Fruit fly (Drosophila melanogaster) whole organism, prepupa: ENCODE measurements around the gene Rpn11.

ENCODE experiments used
- Blimp-1 ChIP-seq: fragments of 200-800 bp; sonication (Bioruptor generic); optimal IDR thresholded peaks from 3 replicates; lab custom pipeline; 2017; ENCODE audit warnings: missing biosample characterization, missing genetic modification characterization, mild to moderate bottlenecking, moderate library complexity, missing genetic modification reagents
- CG10631 ChIP-seq: fragments of 200-800 bp; sonication (Bioruptor generic); optimal IDR thresholded peaks from 2 replicates; lab custom pipeline; 2016; ENCODE audit warnings: missing biosample characterization, missing genetic modification characterization
- CG10669 ChIP-seq: fragments of 200-800 bp; sonication (Bioruptor generic); optimal IDR thresholded peaks from 3 replicates; lab custom pipeline; 2018; ENCODE audit warnings: missing biosample characterization, mild to moderate bottlenecking, missing genetic modification characterization, moderate library complexity
- CG11294 ChIP-seq: fragments of 200-800 bp; sonication (Bioruptor generic); IDR thresholded peaks from 2 replicates; pipeline ENCODE4 v1.3.6; 2022; ENCODE audit warnings: missing biosample characterization, missing genetic modification characterization
- CG11762 ChIP-seq: fragments of 200-800 bp; sonication (Bioruptor generic); optimal IDR thresholded peaks from 3 replicates; lab custom pipeline; 2016; ENCODE audit warnings: missing biosample characterization, missing genetic modification characterization; ENCODE audit not compliant: insufficient read depth
- CG11902 ChIP-seq: fragments of 200-800 bp; sonication (Bioruptor generic); optimal IDR thresholded peaks from 3 replicates; lab custom pipeline; 2016; ENCODE audit warnings: missing biosample characterization, missing genetic modification characterization
- CG15336 ChIP-seq: fragments of 200-800 bp; sonication (Bioruptor generic); IDR thresholded peaks from 2 replicates; pipeline ENCODE4 v1.3.6; 2022; ENCODE audit warnings: missing biosample characterization, missing genetic modification characterization
- CG3032 ChIP-seq: fragments of 200-800 bp; optimal IDR thresholded peaks from 2 replicates; lab custom pipeline; 2019; ENCODE audit warnings: missing biosample characterization, mild to moderate bottlenecking, missing genetic modification characterization, moderate library complexity
- CG31627 ChIP-seq: fragments of 200-800 bp; sonication (Bioruptor generic); optimal IDR thresholded peaks from 3 replicates; lab custom pipeline; 2016; ENCODE audit warnings: missing biosample characterization, missing genetic modification characterization
- CG32006 ChIP-seq: fragments of 200-800 bp; sonication (Bioruptor generic); optimal IDR thresholded peaks from 3 replicates; lab custom pipeline; 2017; ENCODE audit warnings: missing biosample characterization, mild to moderate bottlenecking, missing genetic modification characterization
- CG34406 ChIP-seq: fragments of 200-800 bp; sonication (Bioruptor generic); optimal IDR thresholded peaks from 3 replicates; lab custom pipeline; 2016; ENCODE audit warnings: missing biosample characterization, missing genetic modification characterization
- CG3919 ChIP-seq: fragments of 200-800 bp; sonication (Bioruptor generic); optimal IDR thresholded peaks from 3 replicates; lab custom pipeline; 2016; ENCODE audit warnings: missing biosample characterization, missing genetic modification characterization
- CG6163 ChIP-seq: fragments of 200-800 bp; sonication (Bioruptor generic); IDR thresholded peaks from 3 replicates; pipeline ENCODE4 v1.3.6; 2022; ENCODE audit warnings: missing biosample characterization, missing genetic modification characterization
- CG6276 ChIP-seq: fragments of 200-800 bp; sonication (Bioruptor generic); optimal IDR thresholded peaks from 2 replicates; lab custom pipeline; 2017; ENCODE audit warnings: missing biosample characterization, mild to moderate bottlenecking, missing genetic modification characterization
- CG6792 ChIP-seq: fragments of 200-800 bp; sonication (Bioruptor generic); optimal IDR thresholded peaks from 3 replicates; lab custom pipeline; 2016; ENCODE audit warnings: missing biosample characterization, missing genetic modification characterization
- CG7368 ChIP-seq: fragments of 200-800 bp; sonication (Bioruptor generic); optimal IDR thresholded peaks from 3 replicates; lab custom pipeline; 2016; ENCODE audit warnings: missing biosample characterization, missing genetic modification characterization
- CG8319 ChIP-seq: fragments of 200-800 bp; sonication (Bioruptor generic); optimal IDR thresholded peaks from 3 replicates; lab custom pipeline; 2016; ENCODE audit warnings: missing biosample characterization, missing genetic modification characterization
- CG8632 ChIP-seq: fragments of 200-800 bp; sonication (Bioruptor generic); optimal IDR thresholded peaks from 3 replicates; lab custom pipeline; 2016; ENCODE audit warnings: missing biosample characterization, missing genetic modification characterization
- Eip75B ChIP-seq: fragments of 200-800 bp; sonication (Bioruptor generic); optimal IDR thresholded peaks from 3 replicates; lab custom pipeline; 2016; ENCODE audit warnings: missing biosample characterization, missing genetic modification characterization
- Eip78C ChIP-seq: fragments of 200-800 bp; sonication (Bioruptor generic); peaks from one replicate; lab custom pipeline; 2016; ENCODE audit warnings: missing biosample characterization, missing genetic modification characterization
- Ets21C ChIP-seq: fragments of 200-800 bp; sonication (Bioruptor generic); optimal IDR thresholded peaks from 3 replicates; lab custom pipeline; 2016; ENCODE audit warnings: missing biosample characterization, missing genetic modification characterization
- Gug ChIP-seq: fragments of 200-800 bp; sonication (Bioruptor generic); IDR thresholded peaks from 2 replicates; pipeline ENCODE4 v1.3.6; 2022; ENCODE audit warnings: missing biosample characterization, missing genetic modification characterization
- Hr38 ChIP-seq: sonication (Bioruptor generic); optimal IDR thresholded peaks from 2 replicates; lab custom pipeline; 2016; ENCODE audit warnings: missing biosample characterization, missing genetic modification characterization
- Hr39 ChIP-seq: fragments of 200-800 bp; sonication (Bioruptor generic); optimal IDR thresholded peaks from 2 replicates; lab custom pipeline; 2016; ENCODE audit warnings: missing biosample characterization, missing genetic modification characterization
- Hr4 ChIP-seq: fragments of 200-800 bp; sonication (Bioruptor generic); optimal IDR thresholded peaks from 3 replicates; lab custom pipeline; 2016; ENCODE audit warnings: missing biosample characterization, missing genetic modification characterization
- Met ChIP-seq: fragments of 200-800 bp; sonication (Bioruptor generic); optimal IDR thresholded peaks from 3 replicates; lab custom pipeline; 2016; ENCODE audit warnings: missing biosample characterization, missing genetic modification characterization
- OdsH ChIP-seq: fragments of 200-800 bp; sonication (Bioruptor generic); optimal IDR thresholded peaks from 3 replicates; lab custom pipeline; 2016; ENCODE audit warnings: missing biosample characterization, missing genetic modification characterization
- Smox ChIP-seq: fragments of 200-800 bp; sonication (Bioruptor generic); optimal IDR thresholded peaks from 3 replicates; lab custom pipeline; 2016; ENCODE audit warnings: missing biosample characterization, missing genetic modification characterization
- Sox14 ChIP-seq: fragments of 200-800 bp; sonication (Bioruptor generic); optimal IDR thresholded peaks from 3 replicates; lab custom pipeline; 2016; ENCODE audit warnings: missing biosample characterization, missing genetic modification characterization
- achi ChIP-seq: fragments of 200-800 bp; sonication (Bioruptor generic); optimal IDR thresholded peaks from 3 replicates; lab custom pipeline; 2016; ENCODE audit warnings: missing biosample characterization, missing genetic modification characterization
- acj6 ChIP-seq: fragments of 200-800 bp; sonication (Bioruptor generic); optimal IDR thresholded peaks from 3 replicates; lab custom pipeline; 2016; ENCODE audit warnings: missing biosample characterization, missing genetic modification characterization
- cyc ChIP-seq: fragments of 200-800 bp; sonication (Bioruptor generic); optimal IDR thresholded peaks from 3 replicates; lab custom pipeline; 2016; ENCODE audit warnings: missing biosample characterization, missing genetic modification characterization
- dsx ChIP-seq: fragments of 200-800 bp; optimal IDR thresholded peaks from 3 replicates; lab custom pipeline; 2019; ENCODE audit warnings: missing biosample characterization, mild to moderate bottlenecking, missing genetic modification characterization, moderate library complexity; ENCODE audit not compliant: poor library complexity, severe bottlenecking
- eg ChIP-seq: fragments of 200-800 bp; sonication (Bioruptor generic); IDR thresholded peaks from 3 replicates; pipeline ENCODE4 v1.3.6; 2022; ENCODE audit warnings: missing biosample characterization, missing genetic modification characterization
- esn ChIP-seq: fragments of 200-800 bp; sonication (Bioruptor generic); optimal IDR thresholded peaks from 2 replicates; lab custom pipeline; 2016; ENCODE audit warnings: missing biosample characterization, mild to moderate bottlenecking, missing genetic modification characterization, moderate library complexity
- fd85E ChIP-seq: fragments of 200-800 bp; sonication (Bioruptor generic); optimal IDR thresholded peaks from 3 replicates; lab custom pipeline; 2016; ENCODE audit warnings: missing biosample characterization, missing genetic modification characterization
- fkh ChIP-seq: fragments of 200-800 bp; sonication (Bioruptor generic); optimal IDR thresholded peaks from 3 replicates; lab custom pipeline; 2017; ENCODE audit warnings: missing biosample characterization, mild to moderate bottlenecking, missing genetic modification characterization, moderate library complexity
- lz ChIP-seq: fragments of 200-800 bp; sonication (Bioruptor generic); optimal IDR thresholded peaks from 3 replicates; lab custom pipeline; 2016; ENCODE audit warnings: missing biosample characterization, missing genetic modification characterization
- pdm3 ChIP-seq: fragments of 200-800 bp; sonication (Bioruptor generic); optimal IDR thresholded peaks from 3 replicates; lab custom pipeline; 2016; ENCODE audit warnings: missing biosample characterization, missing genetic modification characterization
- spab ChIP-seq: fragments of 200-800 bp; sonication (Bioruptor generic); optimal IDR thresholded peaks from 2 replicates; lab custom pipeline; 2017; ENCODE audit warnings: missing biosample characterization, mild to moderate bottlenecking, missing genetic modification characterization, missing genetic modification reagents
- svp ChIP-seq: fragments of 200-800 bp; sonication (Bioruptor generic); peaks from one replicate; lab custom pipeline; 2016; ENCODE audit warnings: missing biosample characterization, missing genetic modification characterization
- topi ChIP-seq: fragments of 200-800 bp; sonication (Bioruptor generic); optimal IDR thresholded peaks from 3 replicates; lab custom pipeline; 2016; ENCODE audit warnings: missing biosample characterization, missing genetic modification characterization
- vri ChIP-seq: fragments of 200-800 bp; sonication (Bioruptor generic); optimal IDR thresholded peaks from 3 replicates; lab custom pipeline; 2016; ENCODE audit warnings: missing biosample characterization, mild to moderate bottlenecking, missing genetic modification characterization

The Rpn11 gene

DNA sequence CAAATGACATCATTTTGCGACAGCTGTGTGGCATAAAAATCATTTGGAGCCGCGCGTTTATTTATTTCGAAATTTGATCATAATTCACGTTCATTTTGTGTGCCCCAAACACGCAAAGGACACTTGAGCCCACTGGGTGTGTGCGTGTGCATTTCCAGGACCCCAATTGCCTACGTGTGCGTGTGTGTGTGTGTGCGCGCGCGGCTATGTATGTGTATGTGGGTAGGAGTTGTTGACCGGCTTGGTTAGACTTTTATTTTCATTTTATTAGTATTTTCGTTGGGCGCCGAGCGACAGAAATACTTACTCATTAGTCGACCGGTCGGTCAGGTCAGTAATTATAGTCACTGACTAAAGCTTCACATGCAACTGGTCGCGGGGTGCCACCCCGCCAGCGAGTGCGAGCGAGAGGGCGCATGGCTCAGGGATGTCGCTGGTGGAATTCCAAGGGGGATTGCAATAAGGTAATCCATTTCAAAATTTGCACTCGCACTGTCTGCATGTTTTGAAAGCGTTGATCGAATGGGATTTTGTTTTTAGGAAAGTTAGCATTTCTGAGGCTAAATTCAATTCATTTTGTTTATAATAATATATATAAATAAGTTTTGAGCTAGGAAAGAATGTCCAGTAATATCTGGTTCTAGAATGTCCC, 16.0 kb downstream of the Rpn11 start (continued):
- TF ChIP-seq CG6276 (GFP tag; lab: Kevin White, UChicago): peak; percentile 72
- TF ChIP-seq pdm3: peak; percentile 80
- TF ChIP-seq Met (GFP tag; lab: Kevin White, UChicago): peak; percentile 50
- TF ChIP-seq CG6163 (GFP tag; lab: Robert Waterston, UW): peak; percentile 86
- TF ChIP-seq CG3919 (GFP tag; lab: Kevin White, UChicago): peak; percentile 69
- no peak for TF ChIP-seq Hr38 (GFP tag; lab: Kevin White, UChicago)
- peak; percentile 28 for TF ChIP-seq CG8319
- TF ChIP-seq CG15336 (GFP tag; lab: Robert Waterston, UW): peak; percentile 67
- peak; percentile 79 for TF ChIP-seq CG10631 (GFP tag; lab: Kevin White, UChicago)

DNA sequence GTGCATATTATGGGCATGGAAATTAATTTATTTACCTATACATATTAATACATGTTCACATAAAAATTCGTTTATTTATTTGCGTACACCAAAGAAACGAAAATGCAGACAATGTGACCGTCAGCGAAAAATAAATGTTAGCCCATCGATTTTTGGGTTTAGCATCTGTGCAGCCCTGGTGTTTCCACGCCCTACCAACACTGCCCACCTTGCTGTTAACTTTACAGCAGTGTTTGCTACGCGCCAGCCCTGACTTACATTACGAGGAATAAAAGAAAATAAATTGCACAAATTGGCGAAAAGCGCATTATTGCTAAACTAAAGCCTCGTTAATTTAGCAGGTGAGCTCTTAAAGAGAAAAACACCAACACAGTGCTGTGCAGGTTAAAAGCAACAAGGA, 16.5 kb downstream of the Rpn11 start, which contains the start of the genes CG33995, CG44000 and CG44001:
TSS of gene CG33995 (plus strand) at position 228 of the 400 bp plus-strand sequence.
TSS of gene CG44000 (plus strand) at position 228 of the 400 bp plus-strand sequence.
TSS of gene CG44001 (plus strand) at position 228 of the 400 bp plus-strand sequence.
- TF ChIP-seq vri (peak; percentile 66), fd85E (GFP tag; lab: Kevin White, UChicago) (no peak), acj6 (peak; percentile 14), Ets21C (GFP tag; lab: Kevin White, UChicago) (peak; percentile 29), CG11902 (GFP tag; lab: Kevin White, UChicago) (no peak), topi (peak; percentile 42), CG7368 (GFP tag; lab: Kevin White, UChicago) (peak; percentile 4), Eip78C (GFP tag; lab: Kevin White, UChicago) (peak; percentile 81), CG34406 (GFP tag; lab: Kevin White, UChicago) (no peak), Hr4 (GFP tag; lab: Kevin White, UChicago) (peak; percentile 20), Blimp-1 (GFP tag; lab: Kevin White, UChicago) (no peak), CG11762 (GFP tag; lab: Kevin White, UChicago) (no peak), lz (GFP tag; lab: Kevin White, UChicago) (peak; percentile 46), svp (GFP tag; lab: Kevin White, UChicago) (peak; percentile 76), CG11294 (GFP tag; lab: Robert Waterston, UW) (no peak), Smox (peak; percentile 26), CG3919 (GFP tag; lab: Kevin White, UChicago) (peak; percentile 54), pdm3 (peak; percentile 37), fkh (peak; percentile 73), Met (GFP tag; lab: Kevin White, UChicago) (peak; percentile 28), spab (GFP tag; lab: Kevin White, UChicago) (no peak), Hr39 (GFP tag; lab: Kevin White, UChicago) (peak; percentile 39), CG31627 (peak; percentile 61), CG10669 (GFP tag; lab: Kevin White, UChicago) (no peak), OdsH (GFP tag; lab: Kevin White, UChicago) (peak; percentile 33), cyc (GFP tag; lab: Kevin White, UChicago) (peak; percentile 53), Sox14 (GFP tag; lab: Kevin White, UChicago) (peak; percentile 70), dsx (GFP tag; lab: Kevin White, UChicago) (peak; percentile 8), CG10631 (GFP tag; lab: Kevin White, UChicago) (no peak), CG32006 (GFP tag; lab: Kevin White, UChicago) (no peak), esn (GFP tag; lab: Kevin White, UChicago) (peak; percentile 52), CG8632 (GFP tag; lab: Kevin White, UChicago) (no peak), CG6792 (peak; percentile 2), eg (GFP tag; lab: Robert Waterston, UW) (peak; percentile 43; the same call in 2 of the 3 replicates), CG15336 (GFP tag; lab: Robert Waterston, UW) (no peak), CG3032 (tag; lab: Kevin White, UChicago) (peak; percentile 47), achi (GFP tag; lab: Kevin White, UChicago) (peak; percentile 5), Eip75B (GFP tag; lab: Kevin White, UChicago) (peak; percentile 42), Gug (GFP tag; lab: Robert Waterston, UW) (no peak)
